Worm (Caenorhabditis elegans) whole organism, young adult: Measurements from ENCODE around the gene M05D6.2.

ENCODE experiments used
- ama-1 ChIP-seq, 3 experiments: fragments of 150-350 bp in 1 of 3; sonication (generic microtip) in 2 of 3; optimal IDR thresholded peaks; 2 replicates each; lab custom pipeline; 2014 to 2018; ENCODE audit warnings: missing biosample characterization in 2 of 3, missing genetic modification characterization in 2 of 3, missing genetic modification reagents in 2 of 3
- madf-10 ChIP-seq: sonication (generic microtip); optimal IDR thresholded peaks from 2 replicates; lab custom pipeline; 2016; ENCODE audit warnings: mild to moderate bottlenecking, missing genetic modification characterization, missing compliant biosample characterization

DNA sequence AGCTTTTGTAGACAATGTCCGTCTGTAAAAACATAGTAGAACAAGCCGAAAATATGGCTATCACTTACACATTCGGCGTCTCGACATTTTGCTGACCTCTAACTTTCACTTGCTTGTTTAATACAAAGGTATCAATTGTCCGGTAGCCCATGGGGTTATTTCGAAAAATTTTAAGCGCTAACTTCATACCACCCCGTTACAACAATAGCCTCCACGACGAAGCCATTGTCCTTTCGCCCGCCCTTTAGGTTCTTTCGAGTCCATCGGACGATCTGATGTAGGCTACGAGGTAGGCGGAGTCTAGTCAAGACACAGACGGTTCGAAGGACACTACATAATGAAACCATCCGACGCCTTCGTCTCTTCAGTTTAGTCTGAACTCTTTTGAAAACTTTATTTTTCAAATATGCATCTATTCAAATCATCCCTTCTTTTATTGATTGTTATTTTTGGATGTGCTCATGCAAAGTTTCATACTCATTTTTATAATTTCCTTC is 29.1 kb upstream of the M05D6.2 start, which contains the start of gene lips-10:
- TF ChIP-seq madf-10 (tag; lab: Kevin White, UChicago) (no peak), ama-1 (optimal IDR thresholded peaks at IDR 0.05; lab: Kevin White, UChicago) (no peak), ama-1 (GFP tag; optimal IDR thresholded peaks at IDR 0.05; lab: Kevin White, UChicago) (no peak)
